Worm (Caenorhabditis elegans): ENCODE data around the gene B0035.15.
"Not testable (repeated sequence)": the region's sequence is repeated elsewhere in the genome, so short reads cannot be mapped to it uniquely, and the experiment has no call there.

B0035.15 gene

ce11 chrIV:11336180-11336579, 38.1 kb upstream of the B0035.15 start:
- no peak for TF ChIP-seq nhr-28 (tag; optimal IDR thresholded peaks at IDR 0.05)

DNA sequence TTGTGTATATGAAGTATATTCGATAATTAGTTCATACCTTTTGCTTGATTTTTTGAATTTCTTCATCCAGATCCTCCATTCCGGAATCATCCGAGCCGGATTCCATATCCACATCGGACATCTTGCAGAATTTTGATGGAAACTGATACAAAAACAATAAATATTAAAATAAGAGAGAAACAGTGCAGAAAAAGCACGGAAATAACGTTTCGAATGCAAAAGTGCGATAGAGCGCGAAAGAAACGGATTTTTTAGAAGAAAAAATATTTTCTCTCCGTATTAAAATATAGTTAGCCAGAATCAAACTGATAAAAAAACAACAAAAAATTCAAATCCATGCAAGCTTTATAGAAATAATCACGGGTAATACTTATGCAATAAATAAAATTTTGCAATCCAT, 34.7 kb upstream of the B0035.15 start, which contains the start of gene sart-3:
Gene sart-3, minus strand, starts transcription at position 219 of the 400 bp plus-strand sequence.
- TF ChIP-seq nhr-12 (tag; optimal IDR thresholded peaks at IDR 0.05) (no peak), unc-120 (tag; optimal IDR thresholded peaks at IDR 0.05; ENCODE audit: poor library complexity, severe bottlenecking) (no peak), flh-1 (GFP tag; optimal IDR thresholded peaks at IDR 0.05) (no peak), cnd-1 (tag; optimal IDR thresholded peaks at IDR 0.05) (no peak), mls-2 (tag; optimal IDR thresholded peaks at IDR 0.05) (no peak), drap-1 (GFP tag; optimal IDR thresholded peaks at IDR 0.05) (no peak), nhr-28 (tag; optimal IDR thresholded peaks at IDR 0.05) (no peak)

ce11 chrIV:11329269-11329668, 31.2 kb upstream of the B0035.15 start, which contains the start of gene leo-1:
Gene leo-1 (minus strand): TSS chrIV:11329369.
- TF ChIP-seq mep-1 (tag; optimal IDR thresholded peaks at IDR 0.05) (no peak), nhr-237 (tag; optimal IDR thresholded peaks at IDR 0.05) (no peak), hlh-1 (tag; optimal IDR thresholded peaks at IDR 0.05) (no peak), ceh-43 (GFP tag; optimal IDR thresholded peaks at IDR 0.05) (no peak), mls-2 (tag; optimal IDR thresholded peaks at IDR 0.05) (no peak), pha-4 (tag; optimal IDR thresholded peaks at IDR 0.05) (no peak), zip-8 (tag; optimal IDR thresholded peaks at IDR 0.05) (no peak)

ce11 chrIV:11326939-11327565, 29.0 kb upstream of the B0035.15 start, which contains the start of gene B0035.21:
Gene B0035.21 (plus strand): TSS chrIV:11327260.
- TF ChIP-seq ztf-11 (tag; optimal IDR thresholded peaks at IDR 0.05), result no peak
- no peak for TF ChIP-seq zip-8 (tag; optimal IDR thresholded peaks at IDR 0.05)
- TF ChIP-seq flh-1 (GFP tag; optimal IDR thresholded peaks at IDR 0.05), result no peak
- TF ChIP-seq lin-13 (tag; optimal IDR thresholded peaks at IDR 0.05), result no peak
- no peak for TF ChIP-seq blmp-1 (tag; optimal IDR thresholded peaks at IDR 0.05)
- TF ChIP-seq ceh-83 (GFP tag; optimal IDR thresholded peaks at IDR 0.05), result no peak
- no peak for TF ChIP-seq elt-1 (tag; optimal IDR thresholded peaks at IDR 0.05; ENCODE audit: borderline replicate concordance, insufficient read depth)
- no peak for TF ChIP-seq hlh-1 (tag; optimal IDR thresholded peaks at IDR 0.05)
- TF ChIP-seq unc-120 (tag; optimal IDR thresholded peaks at IDR 0.05; ENCODE audit: poor library complexity, severe bottlenecking), result no peak
- TF ChIP-seq lin-32 (GFP tag; optimal IDR thresholded peaks at IDR 0.05), result no peak
- TF ChIP-seq sem-2 (GFP tag; optimal IDR thresholded peaks at IDR 0.05), result no peak
- no peak for TF ChIP-seq ceh-43 (GFP tag; optimal IDR thresholded peaks at IDR 0.05)
- no peak for TF ChIP-seq unc-39 (tag; optimal IDR thresholded peaks at IDR 0.05)
- no peak for TF ChIP-seq bed-3 (GFP tag; optimal IDR thresholded peaks at IDR 0.05)
- no peak for TF ChIP-seq unc-62 (GFP tag; optimal IDR thresholded peaks at IDR 0.05)
- TF ChIP-seq snpc-4 (tag; optimal IDR thresholded peaks at IDR 0.05), result no peak
- no peak for TF ChIP-seq mep-1 (tag; optimal IDR thresholded peaks at IDR 0.05)
- TF ChIP-seq ham-2 (GFP tag; optimal IDR thresholded peaks at IDR 0.05), result no peak
- TF ChIP-seq ces-1 (GFP tag; optimal IDR thresholded peaks at IDR 0.05), result no peak

DNA sequence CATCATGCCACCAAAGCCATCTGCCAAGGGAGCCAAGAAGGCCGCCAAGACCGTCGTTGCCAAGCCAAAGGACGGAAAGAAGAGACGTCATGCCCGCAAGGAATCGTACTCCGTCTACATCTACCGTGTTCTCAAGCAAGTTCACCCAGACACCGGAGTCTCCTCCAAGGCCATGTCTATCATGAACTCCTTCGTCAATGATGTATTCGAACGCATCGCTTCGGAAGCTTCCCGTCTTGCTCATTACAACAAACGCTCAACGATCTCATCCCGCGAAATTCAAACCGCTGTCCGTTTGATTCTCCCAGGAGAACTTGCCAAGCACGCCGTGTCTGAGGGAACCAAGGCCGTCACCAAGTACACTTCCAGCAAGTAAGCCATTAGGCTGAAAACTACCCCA, 26.7 kb upstream of the B0035.15 start, which contains the start of gene his-48:
Gene his-48, plus strand, starts transcription at position 5 of the 400 bp plus-strand sequence.
- TF ChIP-seq sptf-1, cnd-1, mep-1 (tag; optimal IDR thresholded peaks at IDR 0.05): not testable (repeated sequence)

DNA sequence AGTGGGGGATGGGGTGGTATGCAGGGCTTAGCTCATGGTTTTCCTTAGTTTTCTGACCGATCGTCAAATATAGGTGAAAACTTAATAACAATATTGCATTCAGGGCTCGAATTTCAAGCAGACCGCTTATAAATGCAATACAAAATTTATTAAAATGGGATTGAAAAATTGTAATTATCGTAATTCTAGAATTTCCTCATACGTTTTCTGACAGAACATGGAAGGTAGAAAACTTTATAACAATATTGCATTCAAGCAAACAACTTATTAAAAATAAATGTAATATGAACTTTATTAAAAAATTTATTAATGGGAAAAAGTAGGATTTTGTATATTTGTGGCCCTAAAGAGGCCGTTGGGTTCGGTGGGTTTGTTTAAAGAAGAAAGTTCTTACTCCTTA, 25.6 kb upstream of the B0035.15 start:
- TF ChIP-seq M03D4.4 (tag; optimal IDR thresholded peaks at IDR 0.05) (no peak), pha-4 (tag; optimal IDR thresholded peaks at IDR 0.05) (no peak), cnd-1 (tag; optimal IDR thresholded peaks at IDR 0.05) (no peak), elt-3 (tag; optimal IDR thresholded peaks at IDR 0.05) (no peak), nhr-2 (tag; optimal IDR thresholded peaks at IDR 0.05) (no peak)

Data from whole organism, mixed stage, embryonic.